Worm (Caenorhabditis elegans) whole organism, L4 larva: ENCODE measurements around the gene acs-4.

Experiments
- F44E2.7 ChIP-seq: fragments of 200-800 bp; sonication (Bioruptor generic); IDR thresholded peaks from 2 replicates; pipeline ENCODE4 v2.1.2; 2022; ENCODE audit warnings: missing genetic modification characterization, missing compliant biosample characterization
- ama-1 ChIP-seq: fragments of 150-350 bp; optimal IDR thresholded peaks from 2 replicates; lab custom pipeline; 2014; ENCODE audit warnings: inconsistent platforms, mixed read lengths
- jun-1 ChIP-seq: fragments of 150-350 bp; optimal IDR thresholded peaks from 2 replicates; lab custom pipeline; 2014; ENCODE audit warnings: missing biosample characterization, missing genetic modification reagents, missing genetic modification characterization
- lin-15B ChIP-seq: fragments of 150-350 bp; sonication (generic microtip); optimal IDR thresholded peaks from 3 replicates; lab custom pipeline; 2014; ENCODE audit warnings: missing biosample characterization, missing genetic modification characterization
- mdt-29 ChIP-seq: fragments of 200-800 bp; sonication (Bioruptor generic); IDR thresholded peaks from 2 replicates; pipeline ENCODE4 v1.3.6; 2022; ENCODE audit warnings: missing genetic modification reagents, missing genetic modification characterization, missing compliant biosample characterization
- nhr-6 ChIP-seq: fragments of 150-350 bp; optimal IDR thresholded peaks from 2 replicates; lab custom pipeline; 2014; ENCODE audit warnings: missing biosample characterization, missing genetic modification characterization
- unc-62 ChIP-seq, 3 experiments: fragments of 150-350 bp in 1 of 3; sonication (generic microtip); optimal IDR thresholded peaks in 2 of 3; peaks in 1 of 3; 1 replicate in 1 of 3; 2 replicates in 2 of 3; lab custom pipeline; 2014 to 2017; ENCODE audit warnings: missing biosample characterization in 3 of 3, missing genetic modification characterization in 3 of 3, missing genetic modification reagents in 3 of 3, missing genotype in 1 of 3
- zfp-3 ChIP-seq: fragments of 200-800 bp; sonication (Bioruptor generic); conservative IDR thresholded peaks from 2 replicates; pipeline ENCODE4 v1.3.6; 2022; ENCODE audit warnings: missing genetic modification reagents, missing genetic modification characterization, missing compliant biosample characterization

- no peak for TF ChIP-seq jun-1 (tag; lab: Kevin White, UChicago)
- no peak for TF ChIP-seq ama-1
- TF ChIP-seq mdt-29 = no peak
- no peak for TF ChIP-seq unc-62 (GFP tag; optimal IDR thresholded peaks at IDR 0.05 in 1 of 2; lab: Kevin White, UChicago)
- TF ChIP-seq unc-62 (tag; optimal IDR thresholded peaks at IDR 0.05; lab: Kevin White, UChicago) = no peak
- TF ChIP-seq nhr-6 (tag; lab: Kevin White, UChicago) = no peak
- no peak for TF ChIP-seq F44E2.7 (GFP tag; lab: Robert Waterston, UW)
- TF ChIP-seq zfp-3 = no peak
- TF ChIP-seq lin-15B = no peak
Observed at ce11 chrIII:7165276-7165675, 2.4 kb upstream of the acs-4 start.
